Worm (Caenorhabditis elegans): ENCODE results near the gene F40A3.6.

ce11 chrV:7863020-7863523 is 30.6 kb downstream of the F40A3.6 start, which contains the start of gene C37C3.10:
- TF ChIP-seq atf-7 (tag; optimal IDR thresholded peaks at IDR 0.05) (no peak), snpc-4 (GFP tag; optimal IDR thresholded peaks at IDR 0.05) (no peak), snpc-4 (tag; optimal IDR thresholded peaks at IDR 0.05) (no peak), xnd-1 (tag; optimal IDR thresholded peaks at IDR 0.05) (no peak), pbrm-1 (GFP tag; IDR thresholded peaks at IDR 0.05) (no peak), efl-1 (GFP tag; optimal IDR thresholded peaks at IDR 0.05) (no peak)
